Worm (Caenorhabditis elegans): ENCODE results near the gene npr-36.

DNA sequence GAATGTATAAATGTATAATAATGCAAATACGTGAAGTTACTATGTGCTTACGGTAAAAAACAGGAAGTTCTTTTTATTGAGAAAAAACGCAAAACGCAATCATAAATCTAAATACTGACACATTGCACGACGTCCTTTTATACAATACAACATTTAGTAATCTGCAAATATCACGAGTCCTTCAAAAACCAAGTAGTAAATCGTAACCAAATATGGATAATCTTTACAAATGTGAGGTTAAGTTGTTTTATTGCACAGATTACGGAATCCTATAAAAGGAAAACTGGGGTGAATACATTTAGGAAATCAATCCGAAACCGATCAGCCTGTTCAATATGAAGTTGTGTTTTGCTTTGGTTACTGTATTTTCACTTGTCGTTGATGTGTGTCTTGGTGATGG lies 38.7 kb downstream of the npr-36 start, which contains the start of gene F11C7.7:
- TF ChIP-seq B0310.2 (tag; optimal IDR thresholded peaks at IDR 0.05): no peak
- no peak for TF ChIP-seq hmg-4 (GFP tag; optimal IDR thresholded peaks at IDR 0.05)
- TF ChIP-seq tbx-37 (GFP tag; conservative IDR thresholded peaks at IDR 0.05): no peak
- TF ChIP-seq hnd-1 (tag; optimal IDR thresholded peaks at IDR 0.05): no peak
- TF ChIP-seq pes-1 (GFP tag; IDR thresholded peaks at IDR 0.05): no peak
- TF ChIP-seq F13C5.2 (tag; optimal IDR thresholded peaks at IDR 0.05): no peak

All from whole organism, early embryonic.